Worm (Caenorhabditis elegans) whole organism, L1 larva: ENCODE data around the gene mac-1.

Source experiments
- C04F5.9 ChIP-seq: sonication (generic microtip); optimal IDR thresholded peaks from 2 replicates; lab custom pipeline; 2016; ENCODE audit warnings: missing genetic modification characterization, missing compliant biosample characterization
- F16B12.6 ChIP-seq: fragments of 150-350 bp; optimal IDR thresholded peaks from 2 replicates; lab custom pipeline; 2014; ENCODE audit warnings: missing biosample characterization, missing genetic modification characterization
- aha-1 ChIP-seq: fragments of 150-350 bp; optimal IDR thresholded peaks from 2 replicates; lab custom pipeline; 2014; ENCODE audit warnings: missing biosample characterization, missing genetic modification characterization
- alr-1 ChIP-seq: fragments of 200-800 bp; sonication (Bioruptor generic); optimal IDR thresholded peaks from 2 replicates; lab custom pipeline; 2018; ENCODE audit warnings: borderline replicate concordance, mild to moderate bottlenecking, missing genetic modification characterization, missing compliant biosample characterization
- ama-1 ChIP-seq: fragments of 150-350 bp; optimal IDR thresholded peaks from 2 replicates; lab custom pipeline; 2014
- blmp-1 ChIP-seq: fragments of 150-350 bp; optimal IDR thresholded peaks from 2 replicates; lab custom pipeline; 2014; ENCODE audit warnings: missing biosample characterization, missing genetic modification characterization
- ceh-8 ChIP-seq: fragments of 200-800 bp; sonication (Bioruptor generic); optimal IDR thresholded peaks from 2 replicates; lab custom pipeline; 2018; ENCODE audit warnings: mild to moderate bottlenecking, missing genetic modification characterization, moderate library complexity, missing compliant biosample characterization
- ceh-82 ChIP-seq, 3 experiments: fragments of 150-350 bp in 1 of 3; sonication (generic microtip) in 2 of 3; optimal IDR thresholded peaks; 2 replicates each; lab custom pipeline; 2014 to 2017; ENCODE audit warnings: missing biosample characterization in 3 of 3, missing genetic modification characterization in 3 of 3
- ceh-88 ChIP-seq: fragments of 200-800 bp; sonication (Bioruptor generic); IDR thresholded peaks from 2 replicates; pipeline ENCODE4 v1.3.6; 2022; ENCODE audit warnings: missing genetic modification characterization, missing compliant biosample characterization
- ceh-90 ChIP-seq: sonication (generic microtip); optimal IDR thresholded peaks from 2 replicates; lab custom pipeline; 2016; ENCODE audit warnings: missing genetic modification characterization, missing compliant biosample characterization
- ces-1 ChIP-seq: fragments of 150-350 bp; optimal IDR thresholded peaks from 2 replicates; lab custom pipeline; 2014; ENCODE audit warnings: missing biosample characterization, missing genetic modification reagents, missing genetic modification characterization
- dsc-1 ChIP-seq: sonication (generic microtip); optimal IDR thresholded peaks from 2 replicates; lab custom pipeline; 2016; ENCODE audit warnings: mild to moderate bottlenecking, missing genetic modification characterization, missing compliant biosample characterization
- efl-1 ChIP-seq, 4 experiments: fragments of 150-350 bp; optimal IDR thresholded peaks in 3 of 4; peaks in 1 of 4; 1 replicate in 1 of 4; 2 replicates in 3 of 4; lab custom pipeline; 2014; ENCODE audit warnings: missing biosample characterization in 2 of 4, missing genetic modification characterization in 2 of 4, missing genetic modification reagents in 2 of 4
- egl-13 ChIP-seq: sonication (generic microtip); optimal IDR thresholded peaks from 2 replicates; lab custom pipeline; 2016; ENCODE audit warnings: missing genotype, missing genetic modification reagents, missing genetic modification characterization, missing compliant biosample characterization
- egl-27 ChIP-seq, 2 experiments: fragments of 150-350 bp in 1 of 2; sonication (generic microtip); optimal IDR thresholded peaks; 3 replicates each; lab custom pipeline; 2017 to 2018; ENCODE audit warnings: missing biosample characterization in 2 of 2, missing genetic modification characterization in 2 of 2, missing genetic modification reagents in 2 of 2
- elt-2 ChIP-seq: sonication (generic microtip); optimal IDR thresholded peaks from 2 replicates; lab custom pipeline; 2016; ENCODE audit warnings: missing genetic modification characterization, mild to moderate bottlenecking, inconsistent platforms, missing compliant biosample characterization, missing genetic modification reagents
- elt-3 ChIP-seq, 6 experiments: fragments of 150-350 bp in 1 of 6; sonication (generic microtip); optimal IDR thresholded peaks; 2 replicates each; lab custom pipeline; 2017 to 2018; ENCODE audit warnings: missing biosample characterization in 6 of 6, missing genetic modification characterization in 6 of 6, inconsistent platforms in 1 of 6
- fkh-10 ChIP-seq: sonication (generic microtip); optimal IDR thresholded peaks from 2 replicates; lab custom pipeline; 2017; ENCODE audit warnings: missing biosample characterization, missing genetic modification reagents, missing genetic modification characterization
- fkh-8 ChIP-seq: sonication (generic microtip); optimal IDR thresholded peaks from 2 replicates; lab custom pipeline; 2016; ENCODE audit warnings: mild to moderate bottlenecking, missing genetic modification characterization, missing compliant biosample characterization
- grh-1 ChIP-seq: fragments of 200-800 bp; sonication (Bioruptor generic); IDR thresholded peaks from 2 replicates; pipeline ENCODE4 v1.3.6; 2022; ENCODE audit warnings: missing genetic modification reagents, missing genetic modification characterization, missing compliant biosample characterization
- hlh-17 ChIP-seq: fragments of 200-800 bp; sonication (Bioruptor generic); optimal IDR thresholded peaks from 2 replicates; lab custom pipeline; 2018; ENCODE audit warnings: missing genetic modification characterization, mild to moderate bottlenecking, missing compliant biosample characterization, moderate library complexity, borderline replicate concordance
- hpl-2 ChIP-seq: fragments of 150-350 bp; optimal IDR thresholded peaks from 2 replicates; lab custom pipeline; 2014; ENCODE audit warnings: missing biosample characterization, missing genetic modification reagents, missing genetic modification characterization
- irx-1 ChIP-seq: sonication (generic microtip); optimal IDR thresholded peaks from 2 replicates; lab custom pipeline; 2016; ENCODE audit warnings: missing genetic modification characterization, missing compliant biosample characterization
- jun-1 ChIP-seq: fragments of 150-350 bp; optimal IDR thresholded peaks from 2 replicates; lab custom pipeline; 2014; ENCODE audit warnings: missing biosample characterization, missing genetic modification reagents, missing genetic modification characterization
- lin-13 ChIP-seq: fragments of 150-350 bp; optimal IDR thresholded peaks from 2 replicates; lab custom pipeline; 2014; ENCODE audit warnings: missing biosample characterization, missing genetic modification reagents, missing genetic modification characterization
- lin-14 ChIP-seq: fragments of 200-800 bp; sonication (Bioruptor generic); optimal IDR thresholded peaks from 2 replicates; lab custom pipeline; 2018; ENCODE audit warnings: mild to moderate bottlenecking, missing genetic modification characterization, moderate library complexity, missing compliant biosample characterization
- lin-15B ChIP-seq: fragments of 150-350 bp; sonication (generic microtip); optimal IDR thresholded peaks from 3 replicates; lab custom pipeline; 2014; ENCODE audit warnings: missing biosample characterization, missing genetic modification characterization
- mdl-1 ChIP-seq, 2 experiments: fragments of 150-350 bp; optimal IDR thresholded peaks; 2 replicates each; lab custom pipeline; 2014 to 2017; ENCODE audit warnings: missing biosample characterization in 2 of 2, missing genetic modification characterization in 2 of 2, inconsistent platforms in 1 of 2
- mef-2 ChIP-seq: fragments of 150-350 bp; optimal IDR thresholded peaks from 2 replicates; lab custom pipeline; 2014; ENCODE audit warnings: missing biosample characterization, missing genetic modification characterization
- mep-1 ChIP-seq: fragments of 150-350 bp; optimal IDR thresholded peaks from 2 replicates; lab custom pipeline; 2014; ENCODE audit warnings: missing biosample characterization, missing genetic modification characterization
- nhr-28 ChIP-seq: fragments of 150-350 bp; optimal IDR thresholded peaks from 2 replicates; lab custom pipeline; 2014; ENCODE audit warnings: missing biosample characterization, missing genetic modification characterization
- nhr-47 ChIP-seq: sonication (generic microtip); optimal IDR thresholded peaks from 2 replicates; lab custom pipeline; 2016; ENCODE audit warnings: mild to moderate bottlenecking, missing genetic modification characterization, moderate library complexity, missing compliant biosample characterization
- nhr-71 ChIP-seq: sonication (generic microtip); optimal IDR thresholded peaks from 2 replicates; lab custom pipeline; 2016; ENCODE audit warnings: mild to moderate bottlenecking, missing genetic modification characterization, moderate library complexity, missing compliant biosample characterization
- nhr-76 ChIP-seq: sonication (generic microtip); optimal IDR thresholded peaks from 2 replicates; lab custom pipeline; 2017; ENCODE audit warnings: missing biosample characterization, missing genetic modification characterization
- pax-3 ChIP-seq: fragments of 200-800 bp; sonication (Bioruptor generic); optimal IDR thresholded peaks from 2 replicates; lab custom pipeline; 2018; ENCODE audit warnings: mild to moderate bottlenecking, missing genetic modification characterization, moderate library complexity, missing compliant biosample characterization
- pqm-1 ChIP-seq: sonication (generic microtip); optimal IDR thresholded peaks from 3 replicates; lab custom pipeline; 2017; ENCODE audit warnings: missing biosample characterization, missing genetic modification characterization
- snpc-4 ChIP-seq: fragments of 150-350 bp; optimal IDR thresholded peaks from 2 replicates; lab custom pipeline; 2014; ENCODE audit warnings: missing biosample characterization, missing genetic modification characterization
- snu-23 ChIP-seq: sonication (generic microtip); optimal IDR thresholded peaks from 2 replicates; lab custom pipeline; 2016; ENCODE audit warnings: missing genetic modification characterization, missing compliant biosample characterization
- sox-4 ChIP-seq: sonication (generic microtip); optimal IDR thresholded peaks from 2 replicates; lab custom pipeline; 2016; ENCODE audit warnings: missing genetic modification characterization, missing compliant biosample characterization
- sptf-1 ChIP-seq: fragments of 150-350 bp; optimal IDR thresholded peaks from 2 replicates; lab custom pipeline; 2014; ENCODE audit warnings: missing biosample characterization, missing genetic modification characterization
- sup-37 ChIP-seq: fragments of 200-800 bp; sonication (Bioruptor generic); optimal IDR thresholded peaks from 2 replicates; lab custom pipeline; 2018; ENCODE audit warnings: mild to moderate bottlenecking, missing genetic modification characterization, missing compliant biosample characterization
- swsn-7 ChIP-seq: sonication (generic microtip); optimal IDR thresholded peaks from 2 replicates; lab custom pipeline; 2016; ENCODE audit warnings: missing genetic modification characterization, missing compliant biosample characterization
- tbx-2 ChIP-seq: sonication (generic microtip); optimal IDR thresholded peaks from 2 replicates; lab custom pipeline; 2016; ENCODE audit warnings: missing genetic modification characterization, missing compliant biosample characterization
- unc-130 ChIP-seq: fragments of 150-350 bp; optimal IDR thresholded peaks from 2 replicates; lab custom pipeline; 2017; ENCODE audit warnings: missing biosample characterization, missing genetic modification characterization, inconsistent platforms
- unc-30 ChIP-seq: sonication (generic microtip); optimal IDR thresholded peaks from 2 replicates; lab custom pipeline; 2017; ENCODE audit warnings: missing biosample characterization, missing genetic modification characterization
- unc-62 ChIP-seq: fragments of 150-350 bp; optimal IDR thresholded peaks from 2 replicates; lab custom pipeline; 2014; ENCODE audit warnings: missing biosample characterization, missing genetic modification reagents, missing genetic modification characterization
- unc-86 ChIP-seq: sonication (generic microtip); optimal IDR thresholded peaks from 2 replicates; lab custom pipeline; 2016; ENCODE audit warnings: missing genetic modification characterization, missing compliant biosample characterization
- xbp-1 ChIP-seq: sonication (generic microtip); optimal IDR thresholded peaks from 2 replicates; lab custom pipeline; 2016; ENCODE audit warnings: missing genetic modification characterization, missing compliant biosample characterization
- zip-4 ChIP-seq: fragments of 200-800 bp; sonication (Bioruptor generic); optimal IDR thresholded peaks from 2 replicates; lab custom pipeline; 2018; ENCODE audit warnings: mild to moderate bottlenecking, missing genetic modification characterization, moderate library complexity, missing compliant biosample characterization
- ztf-11 ChIP-seq, 2 experiments: sonication (generic microtip); optimal IDR thresholded peaks; 2 replicates each; lab custom pipeline; 2016 to 2017; ENCODE audit warnings: missing genetic modification characterization in 2 of 2, missing biosample characterization in 1 of 2, missing compliant biosample characterization in 1 of 2

Gene mac-1

DNA sequence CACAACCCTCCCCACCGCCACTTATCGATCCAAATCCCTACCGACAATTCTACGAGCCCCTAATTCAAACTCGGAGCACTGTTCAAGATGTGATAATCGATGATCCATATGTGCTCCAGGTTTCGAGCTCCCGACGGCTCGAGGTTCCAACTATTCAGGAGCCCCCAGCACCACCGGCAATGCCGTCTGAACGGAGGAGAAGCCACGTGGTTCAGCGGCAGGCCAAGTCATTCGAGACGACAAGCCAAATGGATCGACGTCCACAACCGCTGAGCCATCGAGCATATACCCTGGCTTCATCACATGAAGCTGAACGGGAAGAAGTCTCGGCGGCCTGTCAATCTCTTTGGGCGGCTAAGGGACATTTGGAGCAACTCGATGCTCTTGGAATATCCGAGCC lies 20.1 kb downstream of the mac-1 start:
- TF ChIP-seq nhr-28 (tag; lab: Kevin White, UChicago) (no peak), jun-1 (tag; lab: Kevin White, UChicago) (no peak), ceh-82 (tag; optimal IDR thresholded peaks at IDR 0.05; lab: Kevin White, UChicago) (no peak), C04F5.9 (tag; lab: Kevin White, UChicago) (no peak), swsn-7 (tag; lab: Kevin White, UChicago) (no peak), lin-14 (no peak), ces-1 (GFP tag; lab: Kevin White, UChicago) (no peak)

ce11 chrII:13299166-13299805 lies 21.4 kb downstream of the mac-1 start:
- TF ChIP-seq unc-130 (tag; lab: Kevin White, UChicago) = no peak
- TF ChIP-seq ztf-11 (tag; optimal IDR thresholded peaks at IDR 0.05; lab: Kevin White, UChicago) = no peak
- TF ChIP-seq tbx-2 (tag; lab: Kevin White, UChicago) = no peak
- TF ChIP-seq ceh-90 (tag; lab: Kevin White, UChicago) = no peak
- peak; percentile 25 for TF ChIP-seq jun-1 (tag; lab: Kevin White, UChicago)
- TF ChIP-seq alr-1 = no peak
- no peak for TF ChIP-seq fkh-8
- TF ChIP-seq elt-3 (tag; optimal IDR thresholded peaks at IDR 0.05; lab: Kevin White, UChicago) = no peak
- TF ChIP-seq nhr-47 (tag; lab: Kevin White, UChicago) = no peak
- no peak for TF ChIP-seq ces-1 (GFP tag; lab: Kevin White, UChicago)
- peak; percentile 17 for TF ChIP-seq pqm-1 (tag; lab: Kevin White, UChicago)
- no peak for TF ChIP-seq hpl-2 (GFP tag; lab: Kevin White, UChicago)
- no peak for TF ChIP-seq unc-62 (GFP tag; lab: Kevin White, UChicago)
- no peak for TF ChIP-seq egl-13 (tag; lab: Kevin White, UChicago)
- no peak for TF ChIP-seq snpc-4 (tag; lab: Kevin White, UChicago)
- TF ChIP-seq lin-14 = no peak
- TF ChIP-seq C04F5.9 (tag; lab: Kevin White, UChicago) = no peak
- TF ChIP-seq ama-1 (lab: Kevin White, UChicago) = no peak
- no peak for TF ChIP-seq mep-1
- TF ChIP-seq sup-37 (GFP tag; lab: Kevin White, UChicago) = no peak
- peak in 1 of 2 experiments; percentile 46 for TF ChIP-seq mdl-1 (tag; optimal IDR thresholded peaks at IDR 0.05; lab: Kevin White, UChicago)
- TF ChIP-seq xbp-1 (tag; lab: Kevin White, UChicago) = no peak
- TF ChIP-seq unc-30 (tag; lab: Kevin White, UChicago) = no peak
- TF ChIP-seq elt-2 = peak; percentile 89
- no peak for TF ChIP-seq zip-4 (GFP tag; lab: Kevin White, UChicago)
- TF ChIP-seq fkh-10 (GFP tag; lab: Kevin White, UChicago) = no peak
- no peak for TF ChIP-seq unc-86
- no peak for TF ChIP-seq nhr-76 (tag; lab: Kevin White, UChicago)
- no peak for TF ChIP-seq lin-15B (tag; lab: Kevin White, UChicago)
- TF ChIP-seq snu-23 = no peak
- no peak for TF ChIP-seq aha-1 (tag; lab: Kevin White, UChicago)
- no peak for TF ChIP-seq mef-2
- TF ChIP-seq ceh-8 (GFP tag; lab: Kevin White, UChicago) = no peak
- TF ChIP-seq egl-27 (tag; optimal IDR thresholded peaks at IDR 0.05; lab: Kevin White, UChicago) = no peak
- peak; percentile 16 for TF ChIP-seq nhr-71
- no peak for TF ChIP-seq efl-1 (optimal IDR thresholded peaks at IDR 0.05; lab: Kevin White, UChicago)
- TF ChIP-seq efl-1 (GFP tag; optimal IDR thresholded peaks at IDR 0.05 in 1 of 2; lab: Kevin White, UChicago) = peak in 1 of 2 experiments; percentile 70
- TF ChIP-seq ceh-88 (GFP tag; lab: Robert Waterston, UW) = no peak
- no peak for TF ChIP-seq F16B12.6 (tag; lab: Kevin White, UChicago)
- TF ChIP-seq sox-4 (tag; lab: Kevin White, UChicago) = no peak
- peak; percentile 27 for TF ChIP-seq pax-3 (tag; lab: Kevin White, UChicago)
- TF ChIP-seq dsc-1 = no peak
- TF ChIP-seq lin-13 (GFP tag; lab: Kevin White, UChicago) = no peak
- TF ChIP-seq blmp-1 (tag; lab: Kevin White, UChicago) = no peak
- TF ChIP-seq irx-1 = no peak
- no peak for TF ChIP-seq sptf-1 (tag; lab: Kevin White, UChicago)
- no peak for TF ChIP-seq grh-1 (GFP tag; lab: Robert Waterston, UW)
- TF ChIP-seq hlh-17 (GFP tag; lab: Kevin White, UChicago) = no peak
